Worm (Caenorhabditis elegans): Measurements from ENCODE around the gene trx-1.

- TF ChIP-seq fkh-10 (GFP tag; optimal IDR thresholded peaks at IDR 0.05): no peak
- TF ChIP-seq ama-1 (optimal IDR thresholded peaks at IDR 0.05): no peak
- no peak for TF ChIP-seq aly-2 (tag; optimal IDR thresholded peaks at IDR 0.05)
Measured at ce11 chrII:7763569-7763968, 10.2 kb upstream of the trx-1 start, which contains the start of gene B0228.9.

Measured in whole organism, L3 larva.